Worm (Caenorhabditis elegans) whole organism, L3 larva: Measurements from ENCODE around the gene srz-71.
A peak's percentile ranks its signal among the peaks of the same experiment; 100 is the strongest.
"Not testable (repeated sequence)": the region's sequence is repeated elsewhere in the genome, so short reads cannot be mapped to it uniquely, and the experiment has no call there.

Source experiments
- ama-1 ChIP-seq: fragments of 150-350 bp; optimal IDR thresholded peaks from 2 replicates; lab custom pipeline; 2018
- ceh-16 ChIP-seq: sonication (generic microtip); optimal IDR thresholded peaks from 2 replicates; lab custom pipeline; 2017; ENCODE audit warnings: missing biosample characterization, missing genetic modification characterization
- ceh-28 ChIP-seq: fragments of 150-350 bp; optimal IDR thresholded peaks from 2 replicates; lab custom pipeline; 2014; ENCODE audit warnings: missing biosample characterization, missing genetic modification reagents, missing genetic modification characterization
- ceh-82 ChIP-seq: fragments of 150-350 bp; optimal IDR thresholded peaks from 2 replicates; lab custom pipeline; 2014; ENCODE audit warnings: missing biosample characterization, missing genetic modification characterization
- ceh-9 ChIP-seq: sonication (generic microtip); optimal IDR thresholded peaks from 2 replicates; lab custom pipeline; 2018; ENCODE audit warnings: missing biosample characterization, missing genetic modification characterization
- daf-12 ChIP-seq: fragments of 150-350 bp; optimal IDR thresholded peaks from 2 replicates; lab custom pipeline; 2014; ENCODE audit warnings: missing biosample characterization, missing genetic modification reagents, missing genetic modification characterization
- egl-5 ChIP-seq: fragments of 150-350 bp; optimal IDR thresholded peaks from 2 replicates; lab custom pipeline; 2017; ENCODE audit warnings: missing biosample characterization, missing genetic modification reagents, missing genetic modification characterization, inconsistent platforms
- elt-1 ChIP-seq: fragments of 150-350 bp; optimal IDR thresholded peaks from 2 replicates; lab custom pipeline; 2014; ENCODE audit warnings: missing biosample characterization, missing genetic modification characterization
- fkh-10 ChIP-seq: sonication (generic microtip); optimal IDR thresholded peaks from 2 replicates; lab custom pipeline; 2017; ENCODE audit warnings: missing biosample characterization, missing genetic modification reagents, missing genetic modification characterization
- fkh-2 ChIP-seq: fragments of 150-350 bp; optimal IDR thresholded peaks from 2 replicates; lab custom pipeline; 2014; ENCODE audit warnings: missing biosample characterization, missing genetic modification reagents, missing genetic modification characterization
- hmg-11 ChIP-seq: sonication (generic microtip); optimal IDR thresholded peaks from 2 replicates; lab custom pipeline; 2016; ENCODE audit warnings: missing genetic modification characterization, missing compliant biosample characterization
- lin-15B ChIP-seq: fragments of 150-350 bp; optimal IDR thresholded peaks from 2 replicates; lab custom pipeline; 2014; ENCODE audit warnings: missing biosample characterization, missing genetic modification characterization
- lin-39 ChIP-seq: fragments of 150-350 bp; optimal IDR thresholded peaks from 2 replicates; lab custom pipeline; 2018; ENCODE audit warnings: missing biosample characterization, missing genetic modification reagents, missing genetic modification characterization
- lsy-12 ChIP-seq: sonication (generic microtip); optimal IDR thresholded peaks from 2 replicates; lab custom pipeline; 2016; ENCODE audit warnings: mild to moderate bottlenecking, missing genetic modification characterization, missing compliant biosample characterization
- mml-1 ChIP-seq: fragments of 150-350 bp; sonication (generic microtip); optimal IDR thresholded peaks from 3 replicates; lab custom pipeline; 2014; ENCODE audit warnings: missing biosample characterization, missing genetic modification characterization
- nfya-1 ChIP-seq: sonication (generic microtip); optimal IDR thresholded peaks from 2 replicates; lab custom pipeline; 2017; ENCODE audit warnings: missing genetic modification characterization, mild to moderate bottlenecking, missing compliant biosample characterization, antibody characterized with exemption, moderate library complexity; ENCODE audit not compliant: insufficient read depth
- nhr-11 ChIP-seq: fragments of 150-350 bp; optimal IDR thresholded peaks from 2 replicates; lab custom pipeline; 2014; ENCODE audit warnings: missing biosample characterization, missing genetic modification characterization
- nhr-12 ChIP-seq: fragments of 150-350 bp; optimal IDR thresholded peaks from 2 replicates; lab custom pipeline; 2014; ENCODE audit warnings: missing biosample characterization, missing genetic modification characterization
- nhr-23 ChIP-seq: fragments of 150-350 bp; optimal IDR thresholded peaks from 2 replicates; lab custom pipeline; 2014; ENCODE audit warnings: missing biosample characterization, missing genetic modification reagents, missing genetic modification characterization
- nhr-237 ChIP-seq: fragments of 150-350 bp; optimal IDR thresholded peaks from 2 replicates; lab custom pipeline; 2014; ENCODE audit warnings: missing biosample characterization, missing genetic modification characterization
- nhr-67 ChIP-seq: fragments of 150-350 bp; optimal IDR thresholded peaks from 2 replicates; lab custom pipeline; 2014; ENCODE audit warnings: missing biosample characterization, missing genetic modification characterization
- nhr-76 ChIP-seq: fragments of 150-350 bp; sonication (generic microtip); optimal IDR thresholded peaks from 5 replicates; lab custom pipeline; 2014; ENCODE audit warnings: missing biosample characterization, missing genetic modification characterization
- pqm-1 ChIP-seq: fragments of 150-350 bp; optimal IDR thresholded peaks from 2 replicates; lab custom pipeline; 2017; ENCODE audit warnings: missing biosample characterization, missing genetic modification characterization, inconsistent platforms
- sea-2 ChIP-seq: fragments of 150-350 bp; sonication (generic microtip); optimal IDR thresholded peaks from 4 replicates; lab custom pipeline; 2014; ENCODE audit warnings: missing biosample characterization, missing genetic modification reagents, missing genetic modification characterization
- snpc-4 ChIP-seq: fragments of 150-350 bp; optimal IDR thresholded peaks from 2 replicates; lab custom pipeline; 2014; ENCODE audit warnings: missing biosample characterization, missing genetic modification characterization
- unc-62 ChIP-seq: fragments of 150-350 bp; sonication (generic microtip); optimal IDR thresholded peaks from 4 replicates; lab custom pipeline; 2014; ENCODE audit warnings: missing biosample characterization, missing genetic modification reagents, missing genetic modification characterization
- ztf-4 ChIP-seq: fragments of 150-350 bp; optimal IDR thresholded peaks from 2 replicates; lab custom pipeline; 2014; ENCODE audit warnings: missing biosample characterization, missing genetic modification characterization

Gene srz-71

ce11 chrIV:16307925-16308324, 24.8 kb upstream of the srz-71 start, which contains the start of gene rac-2:
rac-2 (plus strand) TSS chrIV:16308225.
- not testable (repeated sequence) for TF ChIP-seq nhr-237 (tag; lab: Kevin White, UChicago); fkh-2 (tag; lab: Kevin White, UChicago); hmg-11

- TF ChIP-seq sea-2 (GFP tag; lab: Kevin White, UChicago) = no peak
- no peak for TF ChIP-seq nhr-23 (tag; lab: Kevin White, UChicago)
- TF ChIP-seq pqm-1 (tag; lab: Kevin White, UChicago) = no peak
- TF ChIP-seq ceh-82 = no peak
Observed at ce11 chrIV:16310103-16310502, 22.6 kb upstream of the srz-71 start.

ce11 chrIV:16320410-16320809, 12.3 kb upstream of the srz-71 start, which contains the start of gene K03D3.5:
K03D3.5 (minus strand) TSS chrIV:16320510.
- TF ChIP-seq ceh-16 (tag; lab: Kevin White, UChicago) = no peak
- TF ChIP-seq egl-5 (tag; lab: Kevin White, UChicago) = no peak
- no peak for TF ChIP-seq lin-15B (tag; lab: Kevin White, UChicago)
- no peak for TF ChIP-seq hmg-11
- no peak for TF ChIP-seq snpc-4 (tag; lab: Kevin White, UChicago)

ce11 chrIV:16320866-16321265, 11.8 kb upstream of the srz-71 start, which contains the start of gene srz-61:
srz-61 (plus strand) TSS chrIV:16321166.
- no peak for TF ChIP-seq nhr-67 (tag; lab: Kevin White, UChicago)
- no peak for TF ChIP-seq nhr-76 (tag; lab: Kevin White, UChicago)
- TF ChIP-seq lin-15B (tag; lab: Kevin White, UChicago) = no peak
- TF ChIP-seq mml-1 = no peak
- TF ChIP-seq elt-1 (tag; lab: Kevin White, UChicago) = no peak
- no peak for TF ChIP-seq lsy-12
- TF ChIP-seq ceh-9 (tag; lab: Kevin White, UChicago) = no peak
- TF ChIP-seq ceh-28 (tag; lab: Kevin White, UChicago) = no peak

- TF ChIP-seq nhr-237 (tag; lab: Kevin White, UChicago) (no peak), nfya-1 (tag; lab: Kevin White, UChicago) (no peak), lin-15B (tag; lab: Kevin White, UChicago) (no peak), lin-39 (tag; lab: Kevin White, UChicago) (no peak), hmg-11 (no peak)
Observed at ce11 chrIV:16323373-16323772, 9.3 kb upstream of the srz-71 start, which contains the start of gene srz-104. srz-104 (plus strand) TSS chrIV:16323673.

ce11 chrIV:16324589-16324988, 8.1 kb upstream of the srz-71 start, which contains the start of gene srz-105:
srz-105 (plus strand) TSS chrIV:16324889.
- TF ChIP-seq nhr-12 (tag; lab: Kevin White, UChicago) (no peak), ama-1 (lab: Kevin White, UChicago) (no peak), egl-5 (tag; lab: Kevin White, UChicago) (no peak), ceh-16 (tag; lab: Kevin White, UChicago) (no peak), unc-62 (GFP tag; lab: Kevin White, UChicago) (no peak), snpc-4 (tag; lab: Kevin White, UChicago) (no peak), ceh-28 (tag; lab: Kevin White, UChicago) (no peak), nhr-76 (tag; lab: Kevin White, UChicago) (no peak), ceh-9 (tag; lab: Kevin White, UChicago) (no peak), daf-12 (tag; lab: Kevin White, UChicago) (no peak), hmg-11 (no peak), fkh-2 (tag; lab: Kevin White, UChicago) (no peak), nhr-11 (no peak), nhr-237 (tag; lab: Kevin White, UChicago) (no peak), ztf-4 (tag; lab: Kevin White, UChicago) (no peak), lsy-12 (no peak)

- peak; percentile 60 for TF ChIP-seq nhr-23 (tag; lab: Kevin White, UChicago)
- no peak for TF ChIP-seq fkh-10 (GFP tag; lab: Kevin White, UChicago)
Observed at ce11 chrIV:16328519-16328918, 4.2 kb upstream of the srz-71 start, which contains the start of gene K03D3.2. K03D3.2 (minus strand) TSS chrIV:16328619.
